Worm (Caenorhabditis elegans): ENCODE results near the gene C06A8.6.

DNA sequence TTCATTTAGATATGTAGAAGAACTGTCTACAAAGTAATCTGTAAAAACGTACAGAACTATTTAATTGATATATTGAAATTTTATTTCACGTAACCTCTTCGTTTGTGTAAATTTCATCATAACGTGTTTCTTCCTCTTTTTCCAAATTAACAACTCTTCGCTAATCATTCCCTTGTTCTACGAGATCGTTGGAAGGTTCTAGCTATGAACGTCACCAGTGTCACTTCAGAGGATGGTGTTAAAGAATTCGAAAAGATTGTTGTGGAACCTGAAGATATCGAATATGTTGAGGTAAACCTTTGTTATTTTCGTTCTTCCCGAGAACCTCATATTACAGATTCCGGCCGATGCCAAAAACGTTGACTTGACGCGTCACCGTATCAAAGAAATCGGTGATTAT lies at the start of gene C06A8.6:
- TF ChIP-seq nhr-11 (tag; optimal IDR thresholded peaks at IDR 0.05): no peak
- TF ChIP-seq fkh-10 (GFP tag; optimal IDR thresholded peaks at IDR 0.05): no peak
- TF ChIP-seq lim-6 (tag; optimal IDR thresholded peaks at IDR 0.05): no peak
- TF ChIP-seq nfya-1 (tag; optimal IDR thresholded peaks at IDR 0.05): no peak
- no peak for TF ChIP-seq ama-1 (optimal IDR thresholded peaks at IDR 0.05)
- TF ChIP-seq sox-4 (tag; optimal IDR thresholded peaks at IDR 0.05): no peak
- no peak for TF ChIP-seq ceh-22 (tag; optimal IDR thresholded peaks at IDR 0.05)
- TF ChIP-seq dve-1 (tag; optimal IDR thresholded peaks at IDR 0.05): no peak
- no peak for TF ChIP-seq pqm-1 (tag; optimal IDR thresholded peaks at IDR 0.05)
- no peak for TF ChIP-seq ceh-45 (GFP tag; IDR thresholded peaks at IDR 0.05)
- no peak for TF ChIP-seq F13H6.1 (tag; optimal IDR thresholded peaks at IDR 0.05)
- no peak for TF ChIP-seq ceh-14 (tag; optimal IDR thresholded peaks at IDR 0.05)
- no peak for TF ChIP-seq C08G9.2 (tag; optimal IDR thresholded peaks at IDR 0.05)

Measured in whole organism, late embryonic.